Fruit fly (Drosophila melanogaster) whole organism, embryonic: ENCODE results near the gene Rtc1.

Source experiments
- CG10462 ChIP-seq: fragments of 200-800 bp; sonication (Bioruptor generic); optimal IDR thresholded peaks from 2 replicates; lab custom pipeline; 2016; ENCODE audit warnings: missing biosample characterization, missing genetic modification characterization
- CG10654 ChIP-seq: fragments of 200-800 bp; sonication (Bioruptor generic); optimal IDR thresholded peaks from 2 replicates; lab custom pipeline; 2016; ENCODE audit warnings: missing biosample characterization, missing genetic modification characterization
- CG12219 ChIP-seq: fragments of 200-800 bp; sonication (Bioruptor generic); optimal IDR thresholded peaks from 3 replicates; lab custom pipeline; 2018; ENCODE audit warnings: missing biosample characterization, mild to moderate bottlenecking, missing genetic modification characterization
- CG1233 ChIP-seq: fragments of 200-800 bp; sonication (Bioruptor generic); optimal IDR thresholded peaks from 4 replicates; lab custom pipeline; 2018; ENCODE audit warnings: missing biosample characterization, mild to moderate bottlenecking, missing genetic modification characterization
- CG13287 ChIP-seq: fragments of 200-800 bp; sonication (Bioruptor generic); IDR thresholded peaks from 2 replicates; pipeline ENCODE4 v1.3.6; 2022; ENCODE audit warnings: missing biosample characterization, missing genetic modification characterization; ENCODE audit not compliant: partially characterized antibody
- CG13775 ChIP-seq: fragments of 200-800 bp; sonication (Bioruptor generic); optimal IDR thresholded peaks from 3 replicates; lab custom pipeline; 2017; ENCODE audit warnings: missing biosample characterization, mild to moderate bottlenecking, missing genetic modification characterization
- CG13894 ChIP-seq: fragments of 200-800 bp; sonication (Bioruptor generic); optimal IDR thresholded peaks from 3 replicates; lab custom pipeline; 2018; ENCODE audit warnings: missing biosample characterization, mild to moderate bottlenecking, missing genetic modification characterization, moderate library complexity
- CG14965 ChIP-seq: fragments of 200-800 bp; sonication (Bioruptor generic); optimal IDR thresholded peaks from 2 replicates; lab custom pipeline; 2016; ENCODE audit warnings: missing biosample characterization, missing genetic modification characterization, borderline replicate concordance
- CG15269 ChIP-seq: fragments of 200-800 bp; sonication (Bioruptor generic); optimal IDR thresholded peaks from 2 replicates; lab custom pipeline; 2018; ENCODE audit warnings: missing biosample characterization, mild to moderate bottlenecking, missing genetic modification characterization, moderate library complexity
- CG15601 ChIP-seq: fragments of 200-800 bp; sonication (Bioruptor generic); optimal IDR thresholded peaks from 3 replicates; lab custom pipeline; 2019; ENCODE audit warnings: missing biosample characterization, mild to moderate bottlenecking, missing genetic modification characterization, moderate library complexity
- CG1647 ChIP-seq: fragments of 200-800 bp; sonication (Bioruptor generic); optimal IDR thresholded peaks from 3 replicates; lab custom pipeline; 2016; ENCODE audit warnings: missing biosample characterization, missing genetic modification characterization
- CG16863 ChIP-seq: fragments of 200-800 bp; sonication (Bioruptor generic); optimal IDR thresholded peaks from 3 replicates; lab custom pipeline; 2016; ENCODE audit warnings: missing biosample characterization, missing genetic modification characterization
- CG17612 ChIP-seq: fragments of 200-800 bp; sonication (Bioruptor generic); IDR thresholded peaks from 2 replicates; pipeline ENCODE4 v1.3.6; 2022; ENCODE audit warnings: missing biosample characterization, missing genetic modification characterization
- CG17912 ChIP-seq: fragments of 200-800 bp; sonication (Bioruptor generic); optimal IDR thresholded peaks from 2 replicates; lab custom pipeline; 2018; ENCODE audit warnings: missing biosample characterization, mild to moderate bottlenecking, missing genetic modification characterization
- CG18764 ChIP-seq: fragments of 200-800 bp; sonication (Bioruptor generic); optimal IDR thresholded peaks from 3 replicates; lab custom pipeline; 2016; ENCODE audit warnings: missing biosample characterization, missing genetic modification characterization
- CG2202 ChIP-seq: fragments of 200-800 bp; sonication (Bioruptor generic); optimal IDR thresholded peaks from 2 replicates; lab custom pipeline; 2018; ENCODE audit warnings: missing biosample characterization, mild to moderate bottlenecking, missing genetic modification characterization
- CG2678 ChIP-seq: fragments of 200-800 bp; sonication (Bioruptor generic); optimal IDR thresholded peaks from 3 replicates; lab custom pipeline; 2019; ENCODE audit warnings: missing biosample characterization, mild to moderate bottlenecking, missing genetic modification characterization, moderate library complexity
- CG32772 ChIP-seq: fragments of 200-800 bp; sonication (Bioruptor generic); IDR thresholded peaks from 2 replicates; pipeline ENCODE4 v1.3.6; 2022; ENCODE audit warnings: missing biosample characterization, missing genetic modification characterization
- CG4282 ChIP-seq: fragments of 200-800 bp; sonication (Bioruptor generic); optimal IDR thresholded peaks from 2 replicates; lab custom pipeline; 2016; ENCODE audit warnings: missing biosample characterization, missing genetic modification characterization
- CG4730 ChIP-seq: fragments of 200-800 bp; sonication (Bioruptor generic); IDR thresholded peaks from 2 replicates; pipeline ENCODE4 v1.3.6; 2022; ENCODE audit warnings: missing biosample characterization, missing genetic modification characterization
- CG4854 ChIP-seq: fragments of 200-800 bp; sonication (Bioruptor generic); optimal IDR thresholded peaks from 2 replicates; lab custom pipeline; 2016; ENCODE audit warnings: missing biosample characterization, missing genetic modification characterization, inconsistent platforms
- CG6175 ChIP-seq: fragments of 200-800 bp; sonication (Bioruptor generic); IDR thresholded peaks from 3 replicates; pipeline ENCODE4 v1.3.6; 2022; ENCODE audit warnings: missing biosample characterization, missing genetic modification characterization
- CG6689 ChIP-seq: fragments of 200-800 bp; sonication (Bioruptor generic); IDR thresholded peaks from 2 replicates; pipeline ENCODE4 v1.3.6; 2022; ENCODE audit warnings: missing biosample characterization, missing genetic modification characterization
- CG7928 ChIP-seq: fragments of 200-800 bp; sonication (Bioruptor generic); optimal IDR thresholded peaks from 2 replicates; lab custom pipeline; 2017; ENCODE audit warnings: missing biosample characterization, mild to moderate bottlenecking, missing genetic modification characterization
- CoRest ChIP-seq: fragments of 200-800 bp; sonication (Bioruptor generic); optimal IDR thresholded peaks from 3 replicates; lab custom pipeline; 2018; ENCODE audit warnings: missing biosample characterization, mild to moderate bottlenecking, missing genetic modification characterization, moderate library complexity
- Dek ChIP-seq: fragments of 200-800 bp; sonication (Bioruptor generic); optimal IDR thresholded peaks from 3 replicates; lab custom pipeline; 2019; ENCODE audit warnings: missing biosample characterization, mild to moderate bottlenecking, missing genetic modification characterization, moderate library complexity
- Dp ChIP-seq: fragments of 200-800 bp; sonication (Bioruptor generic); optimal IDR thresholded peaks from 2 replicates; lab custom pipeline; 2018; ENCODE audit warnings: missing biosample characterization, mild to moderate bottlenecking, missing genetic modification characterization, moderate library complexity
- Fer3 ChIP-seq: fragments of 200-800 bp; sonication (Bioruptor generic); optimal IDR thresholded peaks from 2 replicates; lab custom pipeline; 2018; ENCODE audit warnings: missing biosample characterization, mild to moderate bottlenecking, missing genetic modification characterization, moderate library complexity
- Hr39 ChIP-seq: fragments of >200 bp; optimal IDR thresholded peaks from 2 replicates; lab custom pipeline; 2017
- Med ChIP-seq: fragments of 200-800 bp; sonication (Bioruptor generic); peaks from one replicate; lab custom pipeline; 2016; ENCODE audit warnings: missing biosample characterization, missing genetic modification characterization, mild to moderate bottlenecking, inconsistent platforms, moderate library complexity
- Opbp ChIP-seq: fragments of 200-800 bp; sonication (Bioruptor generic); IDR thresholded peaks from 3 replicates; pipeline ENCODE4 v1.3.6; 2022; ENCODE audit warnings: missing biosample characterization, missing genetic modification characterization; ENCODE audit not compliant: partially characterized antibody
- TFAM ChIP-seq: fragments of 200-800 bp; sonication (Bioruptor generic); optimal IDR thresholded peaks from 2 replicates; lab custom pipeline; 2017; ENCODE audit warnings: missing biosample characterization, missing genetic modification characterization, inconsistent platforms
- Vsx1 ChIP-seq: fragments of 200-800 bp; sonication (Bioruptor generic); optimal IDR thresholded peaks from 2 replicates; lab custom pipeline; 2017; ENCODE audit warnings: missing biosample characterization, mild to moderate bottlenecking, missing genetic modification characterization, missing genetic modification reagents
- bcd ChIP-seq: fragments of 200-800 bp; sonication (Bioruptor generic); optimal IDR thresholded peaks from 2 replicates; lab custom pipeline; 2017; ENCODE audit warnings: missing biosample characterization, mild to moderate bottlenecking, missing genetic modification characterization
- bowl ChIP-seq: fragments of 200-800 bp; sonication (Bioruptor generic); IDR thresholded peaks from 2 replicates; pipeline ENCODE4 v1.3.6; 2022; ENCODE audit warnings: missing biosample characterization, missing genetic modification characterization
- ems ChIP-seq: fragments of 200-800 bp; sonication (Bioruptor generic); optimal IDR thresholded peaks from 3 replicates; lab custom pipeline; 2016; ENCODE audit warnings: missing biosample characterization, missing genetic modification characterization
- esg ChIP-seq: fragments of 200-800 bp; sonication (Bioruptor generic); conservative IDR thresholded peaks from 2 replicates; pipeline ENCODE4 v1.3.6; 2022; ENCODE audit warnings: missing biosample characterization, missing genetic modification characterization
- eve ChIP-seq, 2 experiments: fragments of >200 bp; optimal IDR thresholded peaks; 2 replicates each; lab custom pipeline; 2017; ENCODE audit warnings: missing biosample characterization in 2 of 2, missing genetic modification characterization in 2 of 2
- ewg ChIP-seq: fragments of 200-800 bp; sonication (Bioruptor generic); optimal IDR thresholded peaks from 3 replicates; lab custom pipeline; 2017; ENCODE audit warnings: mild to moderate bottlenecking, missing biosample characterization, missing genetic modification reagents, missing genetic modification characterization
- fd64A ChIP-seq: fragments of 200-800 bp; sonication (Bioruptor generic); optimal IDR thresholded peaks from 3 replicates; lab custom pipeline; 2018; ENCODE audit warnings: missing biosample characterization, mild to moderate bottlenecking, missing genetic modification characterization
- ftz-f1 ChIP-seq: fragments of 200-800 bp; sonication (Bioruptor generic); optimal IDR thresholded peaks from 2 replicates; lab custom pipeline; 2016; ENCODE audit warnings: missing biosample characterization, missing genetic modification characterization
- gfzf ChIP-seq: fragments of 200-800 bp; sonication (Bioruptor generic); optimal IDR thresholded peaks from 2 replicates; lab custom pipeline; 2016; ENCODE audit warnings: missing biosample characterization, mild to moderate bottlenecking, missing genetic modification characterization, moderate library complexity
- jigr1 ChIP-seq: fragments of 200-800 bp; sonication (Bioruptor generic); IDR thresholded peaks from 3 replicates; pipeline ENCODE4 v1.3.6; 2022; ENCODE audit warnings: missing biosample characterization, missing genetic modification characterization
- kah ChIP-seq: fragments of 200-800 bp; sonication (Bioruptor generic); optimal IDR thresholded peaks from 2 replicates; lab custom pipeline; 2018; ENCODE audit warnings: missing biosample characterization, mild to moderate bottlenecking, missing genetic modification characterization
- kni ChIP-seq: fragments of 200-800 bp; sonication (Bioruptor generic); optimal IDR thresholded peaks from 3 replicates; lab custom pipeline; 2017; ENCODE audit warnings: mild to moderate bottlenecking, missing biosample characterization, missing genetic modification reagents, missing genetic modification characterization
- lilli ChIP-seq: fragments of 200-800 bp; sonication (Bioruptor generic); optimal IDR thresholded peaks from 3 replicates; lab custom pipeline; 2016; ENCODE audit warnings: missing biosample characterization, missing genetic modification characterization
- nerfin-2 ChIP-seq: fragments of 200-800 bp; sonication (Bioruptor generic); IDR thresholded peaks from 2 replicates; pipeline ENCODE4 v1.3.6; 2022; ENCODE audit warnings: missing biosample characterization, missing genetic modification characterization; ENCODE audit not compliant: partially characterized antibody
- peb ChIP-seq: fragments of 200-800 bp; sonication (Bioruptor generic); IDR thresholded peaks from 2 replicates; pipeline ENCODE4 v1.3.6; 2022; ENCODE audit warnings: missing biosample characterization, missing genetic modification characterization
- pum ChIP-seq: fragments of 200-800 bp; sonication (Bioruptor generic); optimal IDR thresholded peaks from 2 replicates; lab custom pipeline; 2016; ENCODE audit warnings: missing biosample characterization, missing genetic modification characterization
- repo ChIP-seq: fragments of 200-800 bp; sonication (Bioruptor generic); optimal IDR thresholded peaks from 2 replicates; lab custom pipeline; 2016; ENCODE audit warnings: missing biosample characterization, missing genetic modification characterization
- sima ChIP-seq: fragments of 200-800 bp; sonication (Bioruptor generic); optimal IDR thresholded peaks from 2 replicates; lab custom pipeline; 2016; ENCODE audit warnings: missing biosample characterization, missing genetic modification characterization
- zen ChIP-seq: fragments of 200-800 bp; sonication (Bioruptor generic); optimal IDR thresholded peaks from 3 replicates; lab custom pipeline; 2018; ENCODE audit warnings: missing biosample characterization, mild to moderate bottlenecking, missing genetic modification characterization, moderate library complexity
- zfh1 ChIP-seq: fragments of 200-800 bp; sonication (Bioruptor generic); IDR thresholded peaks from 3 replicates; pipeline ENCODE4 v1.3.6; 2022; ENCODE audit warnings: missing biosample characterization, missing genetic modification characterization

Rtc1 gene

dm6 chrX:13736174-13736482, 20.9 kb upstream of the Rtc1 start, which contains the start of gene g (continued):
- TF ChIP-seq CG15269: no peak
- no peak for TF ChIP-seq CG2678
- TF ChIP-seq ewg: no peak
- no peak for TF ChIP-seq zen (tag; lab: Kevin White, UChicago)
- no peak for TF ChIP-seq CG17912
- no peak for TF ChIP-seq CG2202 (tag; lab: Kevin White, UChicago)
- peak; percentile 83 for TF ChIP-seq nerfin-2
- no peak for TF ChIP-seq CG1233
- no peak for TF ChIP-seq peb
- no peak for TF ChIP-seq jigr1 (GFP tag; lab: Robert Waterston, UW)
- TF ChIP-seq CG6689 (GFP tag; lab: Robert Waterston, UW): no peak
- TF ChIP-seq TFAM (GFP tag; lab: Kevin White, UChicago): no peak
- no peak for TF ChIP-seq kni
- TF ChIP-seq CoRest: no peak
- no peak for TF ChIP-seq bowl (GFP tag; lab: Robert Waterston, UW)
- TF ChIP-seq CG18764 (GFP tag; lab: Kevin White, UChicago): no peak
- no peak for TF ChIP-seq Fer3 (tag; lab: Kevin White, UChicago)
- no peak for TF ChIP-seq kah (GFP tag; lab: Kevin White, UChicago)
- TF ChIP-seq lilli: no peak
- TF ChIP-seq CG7928: no peak
- no peak for TF ChIP-seq sima
- TF ChIP-seq Dp (GFP tag; lab: Kevin White, UChicago): peak; percentile 64
- TF ChIP-seq CG17612: no peak
- TF ChIP-seq CG15601 (tag; lab: Kevin White, UChicago): no peak
- no peak for TF ChIP-seq CG16863 (GFP tag; lab: Kevin White, UChicago)
- no peak for TF ChIP-seq CG13775 (GFP tag; lab: Kevin White, UChicago)
- no peak for TF ChIP-seq pum (GFP tag; lab: Kevin White, UChicago)
- TF ChIP-seq Dek (tag; lab: Kevin White, UChicago): no peak
- TF ChIP-seq gfzf (GFP tag; lab: Kevin White, UChicago): peak; percentile 48
- TF ChIP-seq ftz-f1 (GFP tag; lab: Kevin White, UChicago): no peak
- peak; percentile 92 for TF ChIP-seq Opbp (GFP tag; lab: Robert Waterston, UW)
- no peak for TF ChIP-seq CG4730 (GFP tag; lab: Robert Waterston, UW)
- no peak for TF ChIP-seq bcd (GFP tag; lab: Kevin White, UChicago)
- no peak for TF ChIP-seq CG14965 (GFP tag; lab: Kevin White, UChicago)
- TF ChIP-seq Med (GFP tag; lab: Kevin White, UChicago): peak; percentile 90
- TF ChIP-seq CG13287 (GFP tag; lab: Robert Waterston, UW): peak; percentile 86
- TF ChIP-seq CG13894 (tag; lab: Kevin White, UChicago): no peak
- no peak for TF ChIP-seq fd64A (GFP tag; lab: Kevin White, UChicago)
- TF ChIP-seq CG10462 (GFP tag; lab: Kevin White, UChicago): no peak
- TF ChIP-seq Vsx1 (GFP tag; lab: Kevin White, UChicago): no peak
- TF ChIP-seq CG4282 (GFP tag; lab: Kevin White, UChicago): no peak
- peak; percentile 17; the same call in 1 of the 2 replicates for TF ChIP-seq CG32772 (GFP tag; lab: Robert Waterston, UW)
- no peak for TF ChIP-seq ems (GFP tag; lab: Kevin White, UChicago)
- no peak for TF ChIP-seq CG12219 (GFP tag; lab: Kevin White, UChicago)
- no peak for TF ChIP-seq esg
- no peak for TF ChIP-seq eve (GFP tag; optimal IDR thresholded peaks at IDR 0.05; lab: Kevin White, UChicago)
- no peak for TF ChIP-seq CG6175
- no peak for TF ChIP-seq CG10654 (GFP tag; lab: Kevin White, UChicago)
- no peak for TF ChIP-seq CG4854 (GFP tag; lab: Kevin White, UChicago)
- no peak for TF ChIP-seq CG1647 (GFP tag; lab: Kevin White, UChicago)
- no peak for TF ChIP-seq Hr39 (lab: Kevin White, UChicago)
- no peak for TF ChIP-seq repo
- no peak for TF ChIP-seq zfh1 (GFP tag; lab: Robert Waterston, UW)
